Fruit fly (Drosophila melanogaster) whole organism, wandering third instar larva: ENCODE results near the gene VhaAC39-2.

Experiments
- CG32264 ChIP-seq: fragments of 200-800 bp; sonication (Bioruptor generic); optimal IDR thresholded peaks from 2 replicates; lab custom pipeline; 2016; ENCODE audit warnings: missing biosample characterization, missing genetic modification characterization
- CG9705 ChIP-seq: fragments of 200-800 bp; sonication (Bioruptor generic); optimal IDR thresholded peaks from 2 replicates; lab custom pipeline; 2018; ENCODE audit warnings: missing biosample characterization, mild to moderate bottlenecking, missing genetic modification characterization
- CrebA ChIP-seq: fragments of 200-800 bp; sonication (Bioruptor generic); optimal IDR thresholded peaks from 2 replicates; lab custom pipeline; 2016; ENCODE audit warnings: missing biosample characterization, mild to moderate bottlenecking, missing genetic modification characterization, borderline replicate concordance
- Dfd ChIP-seq: fragments of >200 bp; optimal IDR thresholded peaks from 2 replicates; lab custom pipeline; 2017; ENCODE audit warnings: missing biosample characterization, missing genetic modification characterization
- Dif ChIP-seq: fragments of 200-275, 200-300 bp; sonication (Bioruptor generic); optimal IDR thresholded peaks from 2 replicates; lab custom pipeline; 2018; ENCODE audit warnings: missing biosample characterization, missing genetic modification characterization; ENCODE audit not compliant: partially characterized antibody
- GATAd ChIP-seq: sonication (Bioruptor generic); optimal IDR thresholded peaks from 2 replicates; lab custom pipeline; 2016; ENCODE audit warnings: missing biosample characterization, missing genetic modification characterization
- HLH106 ChIP-seq: fragments of 200-800 bp; optimal IDR thresholded peaks from 3 replicates; lab custom pipeline; 2019; ENCODE audit warnings: missing biosample characterization, mild to moderate bottlenecking, missing genetic modification characterization, moderate library complexity
- Hnf4 ChIP-seq: fragments of 200-800 bp; sonication (Bioruptor generic); optimal IDR thresholded peaks from 2 replicates; lab custom pipeline; 2016; ENCODE audit warnings: missing biosample characterization, mild to moderate bottlenecking, missing genetic modification characterization
- Hr78 ChIP-seq: fragments of >200 bp; optimal IDR thresholded peaks from 2 replicates; lab custom pipeline; 2017; ENCODE audit warnings: missing biosample characterization, missing genetic modification characterization
- Hr83 ChIP-seq: fragments of 200-300 bp; sonication (Bioruptor generic); optimal IDR thresholded peaks from 2 replicates; lab custom pipeline; 2016; ENCODE audit warnings: missing biosample characterization, mild to moderate bottlenecking, missing genetic modification characterization, moderate library complexity; ENCODE audit not compliant: poor library complexity, severe bottlenecking
- Mio ChIP-seq: sonication (Bioruptor generic); optimal IDR thresholded peaks from 2 replicates; lab custom pipeline; 2016; ENCODE audit warnings: missing biosample characterization, missing genetic modification characterization
- Myc ChIP-seq: fragments of >200 bp; optimal IDR thresholded peaks from 2 replicates; lab custom pipeline; 2017
- N ChIP-seq: fragments of >200 bp; optimal IDR thresholded peaks from 2 replicates; lab custom pipeline; 2018; ENCODE audit warnings: missing biosample characterization, missing external identifiers, missing genetic modification characterization
- OdsH ChIP-seq: fragments of 200-800 bp; sonication (Bioruptor generic); optimal IDR thresholded peaks from 2 replicates; lab custom pipeline; 2016; ENCODE audit warnings: missing biosample characterization, mild to moderate bottlenecking, missing genetic modification characterization
- Rel ChIP-seq, 2 experiments: fragments of 200-800 bp; sonication (Bioruptor generic) in 1 of 2; optimal IDR thresholded peaks; 2 replicates in 1 of 2; 3 replicates in 1 of 2; lab custom pipeline; 2016 to 2019; ENCODE audit warnings: mild to moderate bottlenecking in 2 of 2, missing biosample characterization in 2 of 2, missing genetic modification characterization in 2 of 2, moderate library complexity in 1 of 2
- Sp1 ChIP-seq: fragments of 200-800 bp; sonication (Bioruptor generic); optimal IDR thresholded peaks from 3 replicates; lab custom pipeline; 2019; ENCODE audit warnings: missing biosample characterization, mild to moderate bottlenecking, missing genetic modification characterization, moderate library complexity
- Vsx2 ChIP-seq: fragments of 200-300, 225-300 bp; sonication (Bioruptor generic); optimal IDR thresholded peaks from 2 replicates; lab custom pipeline; 2018; ENCODE audit warnings: missing biosample characterization, missing genetic modification characterization; ENCODE audit not compliant: partially characterized antibody
- br ChIP-seq: fragments of 200-800 bp; sonication (Bioruptor generic); optimal IDR thresholded peaks from 2 replicates; lab custom pipeline; 2016; ENCODE audit warnings: missing biosample characterization, missing genetic modification characterization
- brk ChIP-seq: fragments of 200-800 bp; sonication (Bioruptor generic); optimal IDR thresholded peaks from 2 replicates; lab custom pipeline; 2016; ENCODE audit warnings: missing biosample characterization, mild to moderate bottlenecking, missing genetic modification characterization
- dl ChIP-seq, 2 experiments: fragments of 175-275, 200-275 bp in 1 of 2; fragments of 200-275 bp in 1 of 2; sonication (Bioruptor generic); optimal IDR thresholded peaks; lab custom pipeline; 2018; ENCODE audit warnings: mild to moderate bottlenecking in 2 of 2, missing biosample characterization in 2 of 2, missing genetic modification characterization in 2 of 2, moderate library complexity in 2 of 2; ENCODE audit not compliant: partially characterized antibody in 2 of 2, insufficient read depth in 1 of 2
- dmrt93B ChIP-seq: fragments of 200-800 bp; sonication (Bioruptor generic); optimal IDR thresholded peaks from 2 replicates; lab custom pipeline; 2018; ENCODE audit warnings: missing biosample characterization, mild to moderate bottlenecking, missing genetic modification characterization
- dsf ChIP-seq: sonication (Bioruptor generic); optimal IDR thresholded peaks from 2 replicates; lab custom pipeline; 2016; ENCODE audit warnings: missing biosample characterization, missing genetic modification characterization, borderline replicate concordance
- ey ChIP-seq: fragments of 200-800 bp; sonication (Bioruptor generic); optimal IDR thresholded peaks from 2 replicates; lab custom pipeline; 2016; ENCODE audit warnings: missing biosample characterization, missing genetic modification characterization
- foxo ChIP-seq, 2 experiments: fragments of 200-800 bp; sonication (Bioruptor generic); optimal IDR thresholded peaks; 2 replicates in 1 of 2; 3 replicates in 1 of 2; lab custom pipeline; 2016 to 2017; ENCODE audit warnings: missing biosample characterization in 2 of 2, missing genetic modification characterization in 2 of 2
- fru ChIP-seq: fragments of 200-800 bp; sonication (Bioruptor generic); optimal IDR thresholded peaks from 3 replicates; lab custom pipeline; 2016; ENCODE audit warnings: missing biosample characterization, mild to moderate bottlenecking, missing genetic modification characterization
- h ChIP-seq: fragments of 200-800 bp; sonication (Bioruptor generic); optimal IDR thresholded peaks from 3 replicates; lab custom pipeline; 2016; ENCODE audit warnings: missing biosample characterization, mild to moderate bottlenecking, missing genetic modification characterization
- jim ChIP-seq: fragments of 175-275, 200-325 bp; sonication (Bioruptor generic); optimal IDR thresholded peaks from 2 replicates; lab custom pipeline; 2016; ENCODE audit warnings: missing biosample characterization, mild to moderate bottlenecking, missing genetic modification characterization
- lola ChIP-seq: fragments of >200 bp; optimal IDR thresholded peaks from 2 replicates; lab custom pipeline; 2017; ENCODE audit warnings: missing biosample characterization, missing genetic modification characterization
- pan ChIP-seq: fragments of >200 bp; optimal IDR thresholded peaks from 2 replicates; lab custom pipeline; 2017
- psq ChIP-seq: fragments of 200-800 bp; sonication (Bioruptor generic); optimal IDR thresholded peaks from 3 replicates; lab custom pipeline; 2017; ENCODE audit warnings: missing biosample characterization, mild to moderate bottlenecking, missing genetic modification characterization, moderate library complexity
- rgr ChIP-seq: fragments of 200-800 bp; sonication (Bioruptor generic); optimal IDR thresholded peaks from 3 replicates; lab custom pipeline; 2016; ENCODE audit warnings: missing biosample characterization, mild to moderate bottlenecking, missing genetic modification characterization
- sage ChIP-seq: fragments of 200-800 bp; sonication (Bioruptor generic); optimal IDR thresholded peaks from 2 replicates; lab custom pipeline; 2016; ENCODE audit warnings: missing biosample characterization, mild to moderate bottlenecking, missing genetic modification characterization
- sv ChIP-seq: fragments of 200-800 bp; sonication (Bioruptor generic); optimal IDR thresholded peaks from 3 replicates; lab custom pipeline; 2016; ENCODE audit warnings: missing biosample characterization, missing genetic modification characterization
- tai ChIP-seq: sonication (Bioruptor generic); optimal IDR thresholded peaks from 2 replicates; lab custom pipeline; 2016; ENCODE audit warnings: missing biosample characterization, missing genetic modification characterization
- usp ChIP-seq: fragments of >200 bp; optimal IDR thresholded peaks from 2 replicates; lab custom pipeline; 2017; ENCODE audit warnings: missing biosample characterization, missing genetic modification characterization
- woc ChIP-seq: sonication (Bioruptor generic); optimal IDR thresholded peaks from 2 replicates; lab custom pipeline; 2016; ENCODE audit warnings: missing biosample characterization, mild to moderate bottlenecking, missing genetic modification characterization

VhaAC39-2 gene

dm6 chr3R:23193400-23193799 lies 34.3 kb upstream of the VhaAC39-2 start:
- TF ChIP-seq Dif (GFP tag; lab: Kevin White, UChicago) (no peak), woc (GFP tag; lab: Kevin White, UChicago) (no peak), foxo (GFP tag; optimal IDR thresholded peaks at IDR 0.05; lab: Kevin White, UChicago) (no peak), lola (GFP tag; lab: Kevin White, UChicago) (no peak)

- TF ChIP-seq brk (GFP tag; lab: Kevin White, UChicago) (no peak), Mio (no peak), Rel (GFP tag; optimal IDR thresholded peaks at IDR 0.05; lab: Kevin White, UChicago) (no peak), Rel (tag; optimal IDR thresholded peaks at IDR 0.05; lab: Kevin White, UChicago) (no peak), Dif (GFP tag; lab: Kevin White, UChicago) (no peak), CG32264 (no peak), pan (lab: Kevin White, UChicago) (no peak), dsf (no peak), fru (no peak), woc (GFP tag; lab: Kevin White, UChicago) (no peak), Myc (lab: Kevin White, UChicago) (no peak)
Measured at dm6 chr3R:23192984-23193383, 33.9 kb upstream of the VhaAC39-2 start.

dm6 chr3R:23191108-23191771 lies 32.1 kb upstream of the VhaAC39-2 start:
- TF ChIP-seq fru (peak; percentile 56), lola (GFP tag; lab: Kevin White, UChicago) (no peak), sv (GFP tag; lab: Kevin White, UChicago) (no peak), brk (GFP tag; lab: Kevin White, UChicago) (peak; percentile 49), CG32264 (no peak), dmrt93B (no peak), ey (GFP tag; lab: Kevin White, UChicago) (peak; percentile 51), dsf (no peak), Hnf4 (peak; percentile 46), Rel (GFP tag; optimal IDR thresholded peaks at IDR 0.05; lab: Kevin White, UChicago) (no peak), Rel (tag; optimal IDR thresholded peaks at IDR 0.05; lab: Kevin White, UChicago) (peak; percentile 62), Dfd (GFP tag; lab: Kevin White, UChicago) (no peak), br (GFP tag; lab: Kevin White, UChicago) (peak; percentile 58), Sp1 (peak; percentile 49), sage (GFP tag; lab: Kevin White, UChicago) (no peak), tai (GFP tag; lab: Kevin White, UChicago) (peak; percentile 22), jim (no peak), dl (GFP tag; optimal IDR thresholded peaks at IDR 0.05; lab: Kevin White, UChicago; ENCODE audit: insufficient read depth in 1 of 2, partially characterized antibody in 2 of 2) (peak in 1 of 2 experiments; percentile 6), usp (no peak), pan (lab: Kevin White, UChicago) (no peak), psq (peak; percentile 70), OdsH (GFP tag; lab: Kevin White, UChicago) (peak; percentile 33), Myc (lab: Kevin White, UChicago) (no peak), Vsx2 (GFP tag; lab: Kevin White, UChicago) (no peak), HLH106 (tag; lab: Kevin White, UChicago) (peak; percentile 67), foxo (GFP tag; optimal IDR thresholded peaks at IDR 0.05; lab: Kevin White, UChicago) (peak in 1 of 2 experiments; percentile 71), rgr (GFP tag; lab: Kevin White, UChicago) (peak; percentile 33), h (GFP tag; lab: Kevin White, UChicago) (peak; percentile 49)

- TF ChIP-seq jim (no peak), sage (GFP tag; lab: Kevin White, UChicago) (peak; percentile 81), Hr83 (GFP tag; lab: Kevin White, UChicago) (peak; percentile 5), Hnf4 (peak; percentile 87), Myc (lab: Kevin White, UChicago) (no peak), Dfd (GFP tag; lab: Kevin White, UChicago) (no peak), N (GFP tag; lab: Kevin White, UChicago) (no peak), CrebA (no peak), h (GFP tag; lab: Kevin White, UChicago) (peak; percentile 93), GATAd (no peak), CG32264 (peak; percentile 84), Hr78 (no peak), fru (peak; percentile 91), Dif (GFP tag; lab: Kevin White, UChicago) (peak; percentile 50), woc (GFP tag; lab: Kevin White, UChicago) (peak; percentile 77), dsf (peak; percentile 55), pan (lab: Kevin White, UChicago) (no peak), rgr (GFP tag; lab: Kevin White, UChicago) (peak; percentile 92), Sp1 (peak; percentile 86), sv (GFP tag; lab: Kevin White, UChicago) (peak; percentile 44), HLH106 (tag; lab: Kevin White, UChicago) (peak; percentile 88), lola (GFP tag; lab: Kevin White, UChicago) (no peak), dmrt93B (peak; percentile 67), foxo (GFP tag; optimal IDR thresholded peaks at IDR 0.05; lab: Kevin White, UChicago) (peak; percentile 66 to 92), CG9705 (GFP tag; lab: Kevin White, UChicago) (peak; percentile 72), brk (GFP tag; lab: Kevin White, UChicago) (peak; percentile 63)
Measured at dm6 chr3R:23189958-23190900, 31.1 kb upstream of the VhaAC39-2 start.
